Fruit fly (Drosophila melanogaster) whole organism, prepupa: ENCODE measurements around the gene CG4572.

Source experiments
- CG10631 ChIP-seq: fragments of 200-800 bp; sonication (Bioruptor generic); optimal IDR thresholded peaks from 2 replicates; lab custom pipeline; 2016; ENCODE audit warnings: missing biosample characterization, missing genetic modification characterization
- CG11294 ChIP-seq: fragments of 200-800 bp; sonication (Bioruptor generic); IDR thresholded peaks from 2 replicates; pipeline ENCODE4 v1.3.6; 2022; ENCODE audit warnings: missing biosample characterization, missing genetic modification characterization
- CG11902 ChIP-seq: fragments of 200-800 bp; sonication (Bioruptor generic); optimal IDR thresholded peaks from 3 replicates; lab custom pipeline; 2016; ENCODE audit warnings: missing biosample characterization, missing genetic modification characterization
- CG15336 ChIP-seq: fragments of 200-800 bp; sonication (Bioruptor generic); IDR thresholded peaks from 2 replicates; pipeline ENCODE4 v1.3.6; 2022; ENCODE audit warnings: missing biosample characterization, missing genetic modification characterization
- CG16779 ChIP-seq: fragments of 200-800 bp; sonication (Bioruptor generic); optimal IDR thresholded peaks from 3 replicates; lab custom pipeline; 2017; ENCODE audit warnings: missing biosample characterization, mild to moderate bottlenecking, missing genetic modification characterization
- CG3032 ChIP-seq: fragments of 200-800 bp; optimal IDR thresholded peaks from 2 replicates; lab custom pipeline; 2019; ENCODE audit warnings: missing biosample characterization, mild to moderate bottlenecking, missing genetic modification characterization, moderate library complexity
- CG31627 ChIP-seq: fragments of 200-800 bp; sonication (Bioruptor generic); optimal IDR thresholded peaks from 3 replicates; lab custom pipeline; 2016; ENCODE audit warnings: missing biosample characterization, missing genetic modification characterization
- CG32006 ChIP-seq: fragments of 200-800 bp; sonication (Bioruptor generic); optimal IDR thresholded peaks from 3 replicates; lab custom pipeline; 2017; ENCODE audit warnings: missing biosample characterization, mild to moderate bottlenecking, missing genetic modification characterization
- CG34406 ChIP-seq: fragments of 200-800 bp; sonication (Bioruptor generic); optimal IDR thresholded peaks from 3 replicates; lab custom pipeline; 2016; ENCODE audit warnings: missing biosample characterization, missing genetic modification characterization
- CG3919 ChIP-seq: fragments of 200-800 bp; sonication (Bioruptor generic); optimal IDR thresholded peaks from 3 replicates; lab custom pipeline; 2016; ENCODE audit warnings: missing biosample characterization, missing genetic modification characterization
- CG4318 ChIP-seq: fragments of 200-800 bp; sonication (Bioruptor generic); optimal IDR thresholded peaks from 3 replicates; lab custom pipeline; 2017; ENCODE audit warnings: missing biosample characterization, mild to moderate bottlenecking, missing genetic modification characterization
- CG6163 ChIP-seq: fragments of 200-800 bp; sonication (Bioruptor generic); IDR thresholded peaks from 3 replicates; pipeline ENCODE4 v1.3.6; 2022; ENCODE audit warnings: missing biosample characterization, missing genetic modification characterization
- CG6276 ChIP-seq: fragments of 200-800 bp; sonication (Bioruptor generic); optimal IDR thresholded peaks from 2 replicates; lab custom pipeline; 2017; ENCODE audit warnings: missing biosample characterization, mild to moderate bottlenecking, missing genetic modification characterization
- CG6792 ChIP-seq: fragments of 200-800 bp; sonication (Bioruptor generic); optimal IDR thresholded peaks from 3 replicates; lab custom pipeline; 2016; ENCODE audit warnings: missing biosample characterization, missing genetic modification characterization
- CG6854 ChIP-seq: fragments of 200-800 bp; sonication (Bioruptor generic); optimal IDR thresholded peaks from 2 replicates; lab custom pipeline; 2017; ENCODE audit warnings: missing biosample characterization, mild to moderate bottlenecking, missing genetic modification characterization
- CG8119 ChIP-seq: fragments of 200-800 bp; sonication (Bioruptor generic); IDR thresholded peaks from 3 replicates; pipeline ENCODE4 v1.3.6; 2022; ENCODE audit warnings: missing biosample characterization, missing genetic modification characterization
- CG8319 ChIP-seq: fragments of 200-800 bp; sonication (Bioruptor generic); optimal IDR thresholded peaks from 3 replicates; lab custom pipeline; 2016; ENCODE audit warnings: missing biosample characterization, missing genetic modification characterization
- CG8632 ChIP-seq: fragments of 200-800 bp; sonication (Bioruptor generic); optimal IDR thresholded peaks from 3 replicates; lab custom pipeline; 2016; ENCODE audit warnings: missing biosample characterization, missing genetic modification characterization
- Eip75B ChIP-seq: fragments of 200-800 bp; sonication (Bioruptor generic); optimal IDR thresholded peaks from 3 replicates; lab custom pipeline; 2016; ENCODE audit warnings: missing biosample characterization, missing genetic modification characterization
- Eip78C ChIP-seq: fragments of 200-800 bp; sonication (Bioruptor generic); peaks from one replicate; lab custom pipeline; 2016; ENCODE audit warnings: missing biosample characterization, missing genetic modification characterization
- Eip93F ChIP-seq: fragments of 200-800 bp; sonication (Bioruptor generic); optimal IDR thresholded peaks from 2 replicates; lab custom pipeline; 2016; ENCODE audit warnings: missing biosample characterization, mild to moderate bottlenecking, missing genetic modification characterization
- Ets96B ChIP-seq: fragments of 200-800 bp; optimal IDR thresholded peaks from 2 replicates; lab custom pipeline; 2019; ENCODE audit warnings: missing biosample characterization, mild to moderate bottlenecking, missing genetic modification characterization, moderate library complexity
- Gug ChIP-seq: fragments of 200-800 bp; sonication (Bioruptor generic); IDR thresholded peaks from 2 replicates; pipeline ENCODE4 v1.3.6; 2022; ENCODE audit warnings: missing biosample characterization, missing genetic modification characterization
- Hr38 ChIP-seq: sonication (Bioruptor generic); optimal IDR thresholded peaks from 2 replicates; lab custom pipeline; 2016; ENCODE audit warnings: missing biosample characterization, missing genetic modification characterization
- Hr4 ChIP-seq: fragments of 200-800 bp; sonication (Bioruptor generic); optimal IDR thresholded peaks from 3 replicates; lab custom pipeline; 2016; ENCODE audit warnings: missing biosample characterization, missing genetic modification characterization
- Sox102F ChIP-seq: fragments of 200-800 bp; sonication (Bioruptor generic); optimal IDR thresholded peaks from 2 replicates; lab custom pipeline; 2016; ENCODE audit warnings: missing biosample characterization, mild to moderate bottlenecking, missing genetic modification characterization
- Sox14 ChIP-seq: fragments of 200-800 bp; sonication (Bioruptor generic); optimal IDR thresholded peaks from 3 replicates; lab custom pipeline; 2016; ENCODE audit warnings: missing biosample characterization, missing genetic modification characterization
- Sox15 ChIP-seq: fragments of 200-800 bp; sonication (Bioruptor generic); optimal IDR thresholded peaks from 3 replicates; lab custom pipeline; 2016; ENCODE audit warnings: missing biosample characterization, missing genetic modification characterization
- achi ChIP-seq: fragments of 200-800 bp; sonication (Bioruptor generic); optimal IDR thresholded peaks from 3 replicates; lab custom pipeline; 2016; ENCODE audit warnings: missing biosample characterization, missing genetic modification characterization
- acj6 ChIP-seq: fragments of 200-800 bp; sonication (Bioruptor generic); optimal IDR thresholded peaks from 3 replicates; lab custom pipeline; 2016; ENCODE audit warnings: missing biosample characterization, missing genetic modification characterization
- cyc ChIP-seq: fragments of 200-800 bp; sonication (Bioruptor generic); optimal IDR thresholded peaks from 3 replicates; lab custom pipeline; 2016; ENCODE audit warnings: missing biosample characterization, missing genetic modification characterization
- eg ChIP-seq: fragments of 200-800 bp; sonication (Bioruptor generic); IDR thresholded peaks from 3 replicates; pipeline ENCODE4 v1.3.6; 2022; ENCODE audit warnings: missing biosample characterization, missing genetic modification characterization
- esn ChIP-seq: fragments of 200-800 bp; sonication (Bioruptor generic); optimal IDR thresholded peaks from 2 replicates; lab custom pipeline; 2016; ENCODE audit warnings: missing biosample characterization, mild to moderate bottlenecking, missing genetic modification characterization, moderate library complexity
- fkh ChIP-seq: fragments of 200-800 bp; sonication (Bioruptor generic); optimal IDR thresholded peaks from 3 replicates; lab custom pipeline; 2017; ENCODE audit warnings: missing biosample characterization, mild to moderate bottlenecking, missing genetic modification characterization, moderate library complexity
- net ChIP-seq: fragments of 200-800 bp; sonication (Bioruptor generic); optimal IDR thresholded peaks from 3 replicates; lab custom pipeline; 2016; ENCODE audit warnings: missing biosample characterization, missing genetic modification characterization
- pdm3 ChIP-seq: fragments of 200-800 bp; sonication (Bioruptor generic); optimal IDR thresholded peaks from 3 replicates; lab custom pipeline; 2016; ENCODE audit warnings: missing biosample characterization, missing genetic modification characterization
- spab ChIP-seq: fragments of 200-800 bp; sonication (Bioruptor generic); optimal IDR thresholded peaks from 2 replicates; lab custom pipeline; 2017; ENCODE audit warnings: missing biosample characterization, mild to moderate bottlenecking, missing genetic modification characterization, missing genetic modification reagents
- ss ChIP-seq, 2 experiments: fragments of 200-800 bp; sonication (Bioruptor generic); optimal IDR thresholded peaks; 2 replicates in 1 of 2; 3 replicates in 1 of 2; lab custom pipeline; 2017 to 2018; ENCODE audit warnings: mild to moderate bottlenecking in 2 of 2, missing biosample characterization in 2 of 2, missing genetic modification characterization in 2 of 2, moderate library complexity in 1 of 2
- svp ChIP-seq: fragments of 200-800 bp; sonication (Bioruptor generic); peaks from one replicate; lab custom pipeline; 2016; ENCODE audit warnings: missing biosample characterization, missing genetic modification characterization
- vri ChIP-seq: fragments of 200-800 bp; sonication (Bioruptor generic); optimal IDR thresholded peaks from 3 replicates; lab custom pipeline; 2016; ENCODE audit warnings: missing biosample characterization, mild to moderate bottlenecking, missing genetic modification characterization

The CG4572 gene

DNA sequence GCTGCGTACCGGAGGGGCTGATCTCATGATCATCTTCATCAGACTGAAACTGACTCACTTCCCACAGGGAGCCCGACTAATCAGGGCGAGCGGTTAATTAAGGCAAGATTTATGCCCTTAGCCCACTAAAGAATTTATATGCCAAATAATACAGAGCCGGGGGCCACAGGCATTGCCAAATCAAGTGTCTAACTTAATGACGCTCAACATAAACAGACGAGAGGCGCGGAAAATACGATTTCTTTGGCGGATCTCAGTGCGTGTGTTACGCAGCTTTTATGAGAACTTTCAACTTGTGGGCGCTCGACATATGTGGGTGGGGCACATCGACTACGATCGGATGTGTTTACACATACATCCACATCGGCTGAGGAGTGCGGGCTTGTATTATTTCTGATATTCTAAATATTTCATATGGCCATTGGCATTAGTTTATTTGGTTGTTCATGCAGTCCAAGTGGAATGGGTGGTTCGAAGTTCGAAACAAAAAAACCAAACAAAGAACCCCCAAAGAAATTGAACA lies 37.3 kb downstream of the CG4572 start:
- TF ChIP-seq CG6163 (no peak), cyc (GFP tag; lab: Kevin White, UChicago) (no peak), CG16779 (tag; lab: Kevin White, UChicago) (no peak), Eip75B (no peak), CG32006 (GFP tag; lab: Kevin White, UChicago) (no peak), fkh (no peak), vri (no peak), Sox14 (GFP tag; lab: Kevin White, UChicago) (no peak), Sox15 (GFP tag; lab: Kevin White, UChicago) (no peak), CG8319 (GFP tag; lab: Kevin White, UChicago) (no peak), pdm3 (no peak), CG4318 (no peak), CG6276 (GFP tag; lab: Kevin White, UChicago) (no peak), svp (GFP tag; lab: Kevin White, UChicago) (no peak)

DNA sequence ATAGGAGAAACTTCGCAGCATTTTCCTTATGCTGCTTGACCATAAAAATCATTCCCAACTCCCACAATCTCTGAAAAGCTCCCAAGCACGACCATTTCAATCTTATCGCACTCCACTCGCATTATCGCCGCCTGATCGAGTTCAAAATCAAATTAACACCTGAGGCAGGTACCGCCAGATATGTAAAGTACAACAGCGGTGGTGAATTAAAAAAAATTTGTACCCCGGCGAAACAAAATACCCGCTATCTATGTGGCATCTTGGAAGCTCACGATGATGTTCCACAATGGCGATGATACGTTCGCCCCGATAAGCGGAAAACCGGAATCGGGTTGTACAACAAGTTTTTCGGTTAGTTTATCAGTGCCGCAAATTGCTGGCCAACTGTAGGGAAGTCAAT lies 37.8 kb downstream of the CG4572 start:
- TF ChIP-seq svp (GFP tag; lab: Kevin White, UChicago) (no peak), Gug (GFP tag; lab: Robert Waterston, UW) (no peak), CG6854 (no peak), CG16779 (tag; lab: Kevin White, UChicago) (no peak), CG10631 (no peak), CG4318 (no peak)

DNA sequence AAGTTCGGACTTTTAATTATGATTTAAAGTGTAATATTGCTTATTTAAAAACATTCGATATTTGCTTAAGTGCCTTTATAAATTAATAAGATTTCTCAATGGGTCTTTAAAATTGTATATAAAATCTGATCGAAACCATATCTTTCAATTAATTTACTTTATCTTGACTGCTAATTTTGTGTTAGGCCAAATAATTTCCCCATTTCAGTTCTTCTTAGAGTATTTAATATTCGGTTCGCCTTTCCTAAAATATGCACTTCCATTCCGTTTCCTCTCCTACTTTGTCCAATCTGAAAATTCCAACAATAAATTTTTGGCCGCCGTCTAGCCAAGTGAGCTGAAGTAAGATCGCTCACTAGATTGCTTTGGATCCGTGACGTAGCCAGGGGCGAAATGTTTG lies 39.7 kb downstream of the CG4572 start:
- TF ChIP-seq CG34406 (no peak), CG32006 (GFP tag; lab: Kevin White, UChicago) (no peak), CG31627 (GFP tag; lab: Kevin White, UChicago) (no peak), CG6792 (GFP tag; lab: Kevin White, UChicago) (no peak), CG8632 (GFP tag; lab: Kevin White, UChicago) (no peak), CG3919 (GFP tag; lab: Kevin White, UChicago) (no peak), esn (GFP tag; lab: Kevin White, UChicago) (no peak), svp (GFP tag; lab: Kevin White, UChicago) (no peak), Eip93F (GFP tag; lab: Kevin White, UChicago) (no peak), spab (GFP tag; lab: Kevin White, UChicago) (no peak), Ets96B (tag; lab: Kevin White, UChicago) (no peak), CG4318 (no peak), CG11294 (no peak)

DNA sequence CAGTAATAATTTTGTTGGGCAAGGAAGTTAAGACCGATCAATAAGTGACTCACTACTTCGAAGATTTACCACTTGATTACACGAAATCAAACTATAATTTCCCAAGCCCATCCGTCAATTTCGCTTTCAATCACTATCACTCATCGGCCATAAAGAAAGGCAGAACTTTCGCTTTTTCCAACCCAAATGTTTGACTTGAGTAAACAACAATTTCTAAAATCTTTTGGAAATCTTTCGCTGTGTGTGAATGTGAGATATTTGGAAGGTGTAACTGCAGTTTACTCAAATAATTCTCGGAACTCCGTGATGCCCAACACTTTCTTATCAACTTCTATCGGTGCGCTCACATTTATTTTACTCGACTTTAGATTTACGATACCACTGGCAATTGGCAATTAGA lies 42.1 kb downstream of the CG4572 start:
- no peak for TF ChIP-seq achi (GFP tag; lab: Kevin White, UChicago)
- peak; percentile 13 for TF ChIP-seq fkh

DNA sequence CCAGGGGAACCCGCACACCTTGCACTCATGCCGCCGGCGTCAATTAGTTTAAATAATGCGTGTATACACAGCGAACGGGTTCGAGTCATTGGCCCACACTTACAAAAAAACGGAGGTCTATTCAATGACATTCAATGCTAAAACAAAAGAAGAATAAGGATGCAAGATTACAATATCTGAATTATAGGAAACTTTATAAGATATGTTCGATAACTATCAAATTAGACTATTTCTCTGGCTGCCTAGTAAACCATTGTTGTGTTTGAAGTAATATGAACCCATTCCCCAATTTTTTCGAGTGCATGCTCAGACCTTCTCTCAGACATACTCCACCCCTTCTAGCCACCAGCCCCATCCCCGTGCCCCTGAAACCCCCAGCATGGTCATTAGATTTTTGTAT lies 43.2 kb downstream of the CG4572 start:
- TF ChIP-seq vri: no peak
- no peak for TF ChIP-seq CG11902 (GFP tag; lab: Kevin White, UChicago)
- TF ChIP-seq CG6792 (GFP tag; lab: Kevin White, UChicago): no peak
- TF ChIP-seq CG8119: peak; percentile 42; the same call in 1 of the 3 replicates
- no peak for TF ChIP-seq Hr38
- no peak for TF ChIP-seq CG10631
- TF ChIP-seq CG34406: no peak
- TF ChIP-seq Sox14 (GFP tag; lab: Kevin White, UChicago): no peak
- peak; percentile 32 for TF ChIP-seq CG6276 (GFP tag; lab: Kevin White, UChicago)
- TF ChIP-seq Gug (GFP tag; lab: Robert Waterston, UW): no peak
- TF ChIP-seq CG6163: 0 out of 3 replicates have a peak, but pooled peaks have one; percentile 33
- no peak for TF ChIP-seq CG31627 (GFP tag; lab: Kevin White, UChicago)
- no peak for TF ChIP-seq cyc (GFP tag; lab: Kevin White, UChicago)
- TF ChIP-seq CG4318: peak; percentile 29
- no peak for TF ChIP-seq Sox102F (GFP tag; lab: Kevin White, UChicago)
- TF ChIP-seq CG3032 (tag; lab: Kevin White, UChicago): no peak
- TF ChIP-seq CG3919 (GFP tag; lab: Kevin White, UChicago): no peak
- no peak for TF ChIP-seq net (GFP tag; lab: Kevin White, UChicago)
- TF ChIP-seq Eip78C (GFP tag; lab: Kevin White, UChicago): no peak
- no peak for TF ChIP-seq pdm3
- TF ChIP-seq CG6854: no peak
- TF ChIP-seq Hr4 (GFP tag; lab: Kevin White, UChicago): no peak
- TF ChIP-seq eg: peak; percentile 61; the same call in 2 of the 3 replicates
- TF ChIP-seq CG16779 (tag; lab: Kevin White, UChicago): no peak
- TF ChIP-seq CG15336 (GFP tag; lab: Robert Waterston, UW): 0 out of 2 replicates have a peak, but pooled peaks have one; percentile 13
- no peak for TF ChIP-seq acj6 (GFP tag; lab: Kevin White, UChicago)
- TF ChIP-seq CG32006 (GFP tag; lab: Kevin White, UChicago): peak; percentile 54
- no peak for TF ChIP-seq ss (GFP tag; optimal IDR thresholded peaks at IDR 0.05; lab: Kevin White, UChicago)
- TF ChIP-seq svp (GFP tag; lab: Kevin White, UChicago): no peak
- TF ChIP-seq Eip75B: no peak
